Fruit fly (Drosophila melanogaster) whole organism, embryonic: ENCODE data around the gene CG31974.

Experiments used
- Abd-B ChIP-seq: fragments of 200-800 bp; sonication (Bioruptor generic); optimal IDR thresholded peaks from 2 replicates; lab custom pipeline; 2018; ENCODE audit warnings: missing biosample characterization, mild to moderate bottlenecking, missing genetic modification characterization, moderate library complexity
- Bteb2 ChIP-seq: fragments of 200-800 bp; sonication (Bioruptor generic); optimal IDR thresholded peaks from 2 replicates; lab custom pipeline; 2016; ENCODE audit warnings: missing biosample characterization, missing genetic modification characterization
- CG12769 ChIP-seq: fragments of 200-800 bp; sonication (Bioruptor generic); optimal IDR thresholded peaks from 2 replicates; lab custom pipeline; 2019; ENCODE audit warnings: missing biosample characterization, mild to moderate bottlenecking, missing genetic modification characterization, moderate library complexity
- CG14860 ChIP-seq: fragments of 200-800 bp; sonication (Bioruptor generic); IDR thresholded peaks from 3 replicates; pipeline ENCODE4 v1.3.6; 2022; ENCODE audit warnings: missing biosample characterization, missing genetic modification characterization; ENCODE audit not compliant: partially characterized antibody
- CG1602 ChIP-seq: fragments of 200-800 bp; sonication (Bioruptor generic); optimal IDR thresholded peaks from 3 replicates; lab custom pipeline; 2016; ENCODE audit warnings: missing biosample characterization, missing genetic modification characterization
- CG17359 ChIP-seq: fragments of 200-800 bp; sonication (Bioruptor generic); optimal IDR thresholded peaks from 3 replicates; lab custom pipeline; 2018; ENCODE audit warnings: missing biosample characterization, mild to moderate bottlenecking, missing genetic modification characterization, moderate library complexity
- CG18599 ChIP-seq: fragments of 200-800 bp; sonication (Bioruptor generic); optimal IDR thresholded peaks from 3 replicates; lab custom pipeline; 2017; ENCODE audit warnings: missing biosample characterization, missing genetic modification characterization, mild to moderate bottlenecking, moderate library complexity, missing genetic modification reagents
- CG33557 ChIP-seq: fragments of 200-800 bp; sonication (Bioruptor generic); optimal IDR thresholded peaks from 2 replicates; lab custom pipeline; 2019; ENCODE audit warnings: missing biosample characterization, mild to moderate bottlenecking, missing genetic modification characterization, moderate library complexity
- CG3407 ChIP-seq: fragments of 200-800 bp; sonication (Bioruptor generic); optimal IDR thresholded peaks from 2 replicates; lab custom pipeline; 2018; ENCODE audit warnings: missing biosample characterization, mild to moderate bottlenecking, missing genetic modification characterization
- CG3995 ChIP-seq: fragments of 200-800 bp; sonication (Bioruptor generic); optimal IDR thresholded peaks from 3 replicates; lab custom pipeline; 2016; ENCODE audit warnings: missing biosample characterization, missing genetic modification characterization
- CG6765 ChIP-seq: fragments of 200-800 bp; sonication (Bioruptor generic); optimal IDR thresholded peaks from 3 replicates; lab custom pipeline; 2017; ENCODE audit warnings: missing biosample characterization, mild to moderate bottlenecking, missing genetic modification characterization
- CG7745 ChIP-seq: fragments of 200-800 bp; sonication (Bioruptor generic); optimal IDR thresholded peaks from 2 replicates; lab custom pipeline; 2018; ENCODE audit warnings: missing biosample characterization, mild to moderate bottlenecking, missing genetic modification characterization, moderate library complexity
- CG8290 ChIP-seq, 3 experiments: fragments of 200-800 bp; sonication (Bioruptor generic); optimal IDR thresholded peaks; 2 replicates each; lab custom pipeline; 2016 to 2019; ENCODE audit warnings: missing biosample characterization in 3 of 3, missing genetic modification characterization in 3 of 3, mild to moderate bottlenecking in 2 of 3, moderate library complexity in 1 of 3
- CG9727 ChIP-seq: fragments of 200-800 bp; sonication (Bioruptor generic); optimal IDR thresholded peaks from 3 replicates; lab custom pipeline; 2017; ENCODE audit warnings: missing biosample characterization, mild to moderate bottlenecking, missing genetic modification characterization
- CG9876 ChIP-seq: fragments of 200-800 bp; sonication (Bioruptor generic); optimal IDR thresholded peaks from 2 replicates; lab custom pipeline; 2016; ENCODE audit warnings: missing biosample characterization, missing genetic modification characterization
- Camta ChIP-seq: fragments of 200-800 bp; sonication (Bioruptor generic); optimal IDR thresholded peaks from 2 replicates; lab custom pipeline; 2016; ENCODE audit warnings: missing biosample characterization, missing genetic modification characterization
- H2.0 ChIP-seq: fragments of 200-800 bp; sonication (Bioruptor generic); IDR thresholded peaks from 2 replicates; pipeline ENCODE4 v1.3.6; 2022; ENCODE audit warnings: missing biosample characterization, missing genetic modification characterization
- Hmx ChIP-seq: fragments of 200-800 bp; sonication (Bioruptor generic); optimal IDR thresholded peaks from 2 replicates; lab custom pipeline; 2016; ENCODE audit warnings: missing biosample characterization, missing genetic modification characterization
- MTF-1 ChIP-seq: fragments of 200-800 bp; sonication (Bioruptor generic); optimal IDR thresholded peaks from 2 replicates; lab custom pipeline; 2018; ENCODE audit warnings: missing biosample characterization, mild to moderate bottlenecking, missing genetic modification characterization, borderline replicate concordance
- Med ChIP-seq: fragments of 200-800 bp; sonication (Bioruptor generic); peaks from one replicate; lab custom pipeline; 2016; ENCODE audit warnings: missing biosample characterization, missing genetic modification characterization, mild to moderate bottlenecking, inconsistent platforms, moderate library complexity
- Meics ChIP-seq: fragments of 200-800 bp; sonication (Bioruptor generic); optimal IDR thresholded peaks from 2 replicates; lab custom pipeline; 2017; ENCODE audit warnings: missing biosample characterization, mild to moderate bottlenecking, missing genetic modification characterization
- Opbp ChIP-seq: fragments of 200-800 bp; sonication (Bioruptor generic); IDR thresholded peaks from 3 replicates; pipeline ENCODE4 v1.3.6; 2022; ENCODE audit warnings: missing biosample characterization, missing genetic modification characterization; ENCODE audit not compliant: partially characterized antibody
- Pdp1 ChIP-seq, 2 experiments: fragments of 200-800 bp; sonication (Bioruptor generic); optimal IDR thresholded peaks; 3 replicates each; lab custom pipeline; 2016; ENCODE audit warnings: missing biosample characterization in 2 of 2, missing genetic modification characterization in 2 of 2, mild to moderate bottlenecking in 1 of 2, moderate library complexity in 1 of 2
- Sox100B ChIP-seq: fragments of 200-800 bp; sonication (Bioruptor generic); optimal IDR thresholded peaks from 3 replicates; lab custom pipeline; 2018; ENCODE audit warnings: missing biosample characterization, mild to moderate bottlenecking, missing genetic modification characterization
- Sry-β ChIP-seq: fragments of 200-800 bp; sonication (Bioruptor generic); optimal IDR thresholded peaks from 2 replicates; lab custom pipeline; 2018; ENCODE audit warnings: missing biosample characterization, mild to moderate bottlenecking, missing genetic modification characterization, moderate library complexity
- ash1 ChIP-seq: fragments of 200-800 bp; sonication (Bioruptor generic); optimal IDR thresholded peaks from 2 replicates; lab custom pipeline; 2018; ENCODE audit warnings: missing biosample characterization, mild to moderate bottlenecking, missing genetic modification characterization
- bowl ChIP-seq: fragments of 200-800 bp; sonication (Bioruptor generic); IDR thresholded peaks from 2 replicates; pipeline ENCODE4 v1.3.6; 2022; ENCODE audit warnings: missing biosample characterization, missing genetic modification characterization
- cad ChIP-seq: fragments of >200 bp; optimal IDR thresholded peaks from 2 replicates; lab custom pipeline; 2017; ENCODE audit warnings: missing biosample characterization, missing genetic modification characterization
- fd3F ChIP-seq: fragments of 200-800 bp; sonication (Bioruptor generic); optimal IDR thresholded peaks from 2 replicates; lab custom pipeline; 2018; ENCODE audit warnings: missing biosample characterization, mild to moderate bottlenecking, missing genetic modification characterization, moderate library complexity
- gcm2 ChIP-seq: fragments of 200-800 bp; sonication (Bioruptor generic); optimal IDR thresholded peaks from 2 replicates; lab custom pipeline; 2016; ENCODE audit warnings: missing biosample characterization, missing genetic modification characterization
- gfzf ChIP-seq: fragments of 200-800 bp; sonication (Bioruptor generic); optimal IDR thresholded peaks from 2 replicates; lab custom pipeline; 2016; ENCODE audit warnings: missing biosample characterization, mild to moderate bottlenecking, missing genetic modification characterization, moderate library complexity
- grn ChIP-seq: fragments of 200-800 bp; sonication (Bioruptor generic); optimal IDR thresholded peaks from 3 replicates; lab custom pipeline; 2017; ENCODE audit warnings: missing biosample characterization, missing genetic modification characterization
- ham ChIP-seq: fragments of 200-800 bp; sonication (Bioruptor generic); IDR thresholded peaks from 2 replicates; pipeline ENCODE4 v1.3.6; 2022; ENCODE audit warnings: missing biosample characterization, missing genetic modification characterization
- onecut ChIP-seq: fragments of 200-800 bp; sonication (Bioruptor generic); IDR thresholded peaks from 2 replicates; pipeline ENCODE4 v1.3.6; 2022; ENCODE audit warnings: missing biosample characterization, missing genetic modification characterization
- pita ChIP-seq: fragments of 200-800 bp; sonication (Bioruptor generic); optimal IDR thresholded peaks from 2 replicates; lab custom pipeline; 2017; ENCODE audit warnings: missing biosample characterization, mild to moderate bottlenecking, missing genetic modification characterization
- pnt ChIP-seq: fragments of 200-800 bp; sonication (Bioruptor generic); optimal IDR thresholded peaks from 3 replicates; lab custom pipeline; 2016; ENCODE audit warnings: missing biosample characterization, missing genetic modification characterization
- slou ChIP-seq: fragments of 200-800 bp; sonication (Bioruptor generic); optimal IDR thresholded peaks from 3 replicates; lab custom pipeline; 2016; ENCODE audit warnings: missing biosample characterization, missing genetic modification characterization
- twi ChIP-seq: fragments of 200-800 bp; optimal IDR thresholded peaks from 2 replicates; lab custom pipeline; 2019; ENCODE audit warnings: missing biosample characterization, mild to moderate bottlenecking, missing genetic modification characterization, moderate library complexity
- unpg ChIP-seq: fragments of 200-800 bp; sonication (Bioruptor generic); optimal IDR thresholded peaks from 3 replicates; lab custom pipeline; 2018; ENCODE audit warnings: missing biosample characterization, mild to moderate bottlenecking, missing genetic modification characterization, moderate library complexity
- vfl ChIP-seq: fragments of 200-800 bp; sonication (Bioruptor generic); optimal IDR thresholded peaks from 2 replicates; lab custom pipeline; 2016; ENCODE audit warnings: missing biosample characterization, missing genetic modification characterization
- wdn ChIP-seq: fragments of 200-800 bp; sonication (Bioruptor generic); IDR thresholded peaks from 2 replicates; pipeline ENCODE4 v1.3.6; 2022; ENCODE audit warnings: missing biosample characterization, missing genetic modification characterization
- wor ChIP-seq: fragments of 200-800 bp; sonication (Bioruptor generic); IDR thresholded peaks from 2 replicates; pipeline ENCODE4 v1.3.6; 2022; ENCODE audit warnings: missing biosample characterization, missing genetic modification characterization
- zfh1 ChIP-seq: fragments of 200-800 bp; sonication (Bioruptor generic); IDR thresholded peaks from 3 replicates; pipeline ENCODE4 v1.3.6; 2022; ENCODE audit warnings: missing biosample characterization, missing genetic modification characterization

CG31974 gene

dm6 chr2L:166115-167069 is 23.5 kb upstream of the CG31974 start (continued):
- TF ChIP-seq CG7745 (tag; lab: Kevin White, UChicago) (peak; percentile 61), CG6765 (GFP tag; lab: Kevin White, UChicago) (peak; percentile 91), CG1602 (GFP tag; lab: Kevin White, UChicago) (peak; percentile 29), pita (GFP tag; lab: Kevin White, UChicago) (no peak), fd3F (peak; percentile 63), pnt (GFP tag; lab: Kevin White, UChicago) (no peak), CG17359 (tag; lab: Kevin White, UChicago) (peak; percentile 96), CG18599 (GFP tag; lab: Kevin White, UChicago) (peak; percentile 93), wor (no peak), twi (peak; percentile 58), Sox100B (GFP tag; lab: Kevin White, UChicago) (peak; percentile 74), CG33557 (GFP tag; lab: Kevin White, UChicago) (peak; percentile 56), CG9876 (GFP tag; lab: Kevin White, UChicago) (no peak), Sry-β (GFP tag; lab: Kevin White, UChicago) (peak; percentile 17), CG9727 (peak; percentile 85), Camta (no peak), vfl (GFP tag; lab: Kevin White, UChicago) (peak; percentile 39), ham (GFP tag; lab: Robert Waterston, UW) (no peak)

DNA sequence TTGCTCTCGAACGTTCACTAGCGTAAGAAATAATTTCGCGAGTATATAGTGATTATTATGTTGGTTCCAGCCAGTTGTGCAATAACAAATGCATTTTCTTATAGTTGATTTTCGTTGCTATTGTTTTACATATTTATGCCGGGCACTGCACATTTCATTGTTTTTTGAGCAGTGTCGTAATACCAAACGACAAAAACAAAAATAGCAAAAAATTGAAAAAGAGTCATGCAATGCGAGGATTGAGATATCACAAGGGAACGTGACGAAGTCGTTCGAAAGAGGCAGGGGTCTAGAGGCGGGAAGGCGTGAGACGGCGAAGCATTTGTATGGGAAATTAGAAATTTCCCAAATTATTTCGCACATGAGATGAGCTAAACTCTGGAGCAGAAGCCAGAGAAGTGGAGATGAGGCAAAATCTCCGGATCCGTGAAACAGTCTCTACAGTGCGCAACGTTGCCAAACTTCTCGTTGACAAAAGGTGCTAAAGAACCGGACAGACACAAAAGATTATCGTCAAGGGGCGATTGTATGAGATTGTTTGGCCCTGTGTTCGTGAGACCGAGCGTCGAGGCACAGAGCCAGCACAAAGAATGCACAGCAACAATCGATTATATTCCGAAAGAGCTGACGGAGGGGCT is 22.5 kb upstream of the CG31974 start:
- TF ChIP-seq CG8290 (GFP tag; optimal IDR thresholded peaks at IDR 0.05; lab: Kevin White, UChicago) (no peak), CG8290 (tag; optimal IDR thresholded peaks at IDR 0.05; lab: Kevin White, UChicago) (peak in 1 of 2 experiments; percentile 7), CG3995 (GFP tag; lab: Kevin White, UChicago) (no peak), Pdp1 (GFP tag; optimal IDR thresholded peaks at IDR 0.05; lab: Kevin White, UChicago) (peak in 1 of 2 experiments; percentile 35), gfzf (GFP tag; lab: Kevin White, UChicago) (no peak), zfh1 (GFP tag; lab: Robert Waterston, UW) (no peak), Bteb2 (GFP tag; lab: Kevin White, UChicago) (no peak), ash1 (GFP tag; lab: Kevin White, UChicago) (peak; percentile 31), MTF-1 (GFP tag; lab: Kevin White, UChicago) (no peak), bowl (GFP tag; lab: Robert Waterston, UW) (no peak), CG14860 (GFP tag; lab: Robert Waterston, UW) (no peak), cad (peak; percentile 30), gcm2 (GFP tag; lab: Kevin White, UChicago) (no peak), unpg (GFP tag; lab: Kevin White, UChicago) (no peak), CG3407 (peak; percentile 99), Abd-B (no peak), Meics (GFP tag; lab: Kevin White, UChicago) (peak; percentile 15), wdn (no peak), CG12769 (peak; percentile 6), Hmx (no peak), grn (GFP tag; lab: Kevin White, UChicago) (no peak), Med (GFP tag; lab: Kevin White, UChicago) (peak; percentile 63), onecut (GFP tag; lab: Robert Waterston, UW) (peak; percentile 87), ham (GFP tag; lab: Robert Waterston, UW) (no peak), H2.0 (no peak), slou (GFP tag; lab: Kevin White, UChicago) (no peak), Opbp (GFP tag; lab: Robert Waterston, UW) (no peak)
